Worm (Caenorhabditis elegans) whole organism, young adult: ENCODE results near the gene oac-58.

Source experiments
- B0019.2 ChIP-seq: fragments of 200-800 bp; sonication (Bioruptor generic); conservative IDR thresholded peaks from 2 replicates; pipeline ENCODE4 v1.3.6; 2022; ENCODE audit warnings: missing genetic modification reagents, missing genetic modification characterization, missing compliant biosample characterization
- B0336.3 ChIP-seq: fragments of 200-800 bp; sonication (Bioruptor generic); IDR thresholded peaks from 2 replicates; pipeline ENCODE4 v1.3.6; 2022; ENCODE audit warnings: missing genetic modification characterization, missing compliant biosample characterization
- C06A6.2 ChIP-seq: fragments of 200-800 bp; sonication (Bioruptor generic); conservative IDR thresholded peaks from 2 replicates; pipeline ENCODE4 v1.3.6; 2022; ENCODE audit warnings: missing genetic modification characterization, missing compliant biosample characterization
- D2030.7 ChIP-seq: fragments of 200-800 bp; sonication (Bioruptor generic); IDR thresholded peaks from 2 replicates; pipeline ENCODE4 v1.3.6; 2022; ENCODE audit warnings: missing genetic modification reagents, missing genetic modification characterization, missing compliant biosample characterization
- F22D6.2 ChIP-seq: sonication (generic microtip); optimal IDR thresholded peaks from 2 replicates; lab custom pipeline; 2016; ENCODE audit warnings: mild to moderate bottlenecking, missing genetic modification characterization, missing compliant biosample characterization
- F33H1.4 ChIP-seq: fragments of 200-800 bp; sonication (Bioruptor generic); IDR thresholded peaks from 2 replicates; pipeline ENCODE4 v1.3.6; 2022; ENCODE audit warnings: missing genetic modification reagents, missing genetic modification characterization, missing compliant biosample characterization
- F39B2.1 ChIP-seq: fragments of 200-800 bp; sonication (Bioruptor generic); IDR thresholded peaks from 2 replicates; pipeline ENCODE4 v1.3.6; 2022; ENCODE audit warnings: missing genetic modification reagents, missing genetic modification characterization, missing compliant biosample characterization
- F49E8.2 ChIP-seq: sonication (generic microtip); optimal IDR thresholded peaks from 3 replicates; lab custom pipeline; 2017; ENCODE audit warnings: missing genetic modification characterization, mild to moderate bottlenecking, missing compliant biosample characterization, antibody characterized with exemption, moderate library complexity; ENCODE audit not compliant: insufficient read depth
- F57C9.4 ChIP-seq: sonication (generic microtip); optimal IDR thresholded peaks from 2 replicates; lab custom pipeline; 2017; ENCODE audit warnings: mild to moderate bottlenecking, missing genetic modification characterization, missing compliant biosample characterization
- Y53G8AR.9 ChIP-seq: fragments of 200-800 bp; sonication (Bioruptor generic); conservative IDR thresholded peaks from 2 replicates; pipeline ENCODE4 v1.3.6; 2022; ENCODE audit warnings: missing genetic modification reagents, missing genetic modification characterization, missing compliant biosample characterization
- ZK185.1 ChIP-seq: sonication (generic microtip); optimal IDR thresholded peaks from 2 replicates; lab custom pipeline; 2016; ENCODE audit warnings: mild to moderate bottlenecking, missing genetic modification characterization, missing compliant biosample characterization; ENCODE audit not compliant: poor library complexity, severe bottlenecking
- akir-1 ChIP-seq: fragments of 200-800 bp; sonication (Bioruptor generic); optimal IDR thresholded peaks from 2 replicates; lab custom pipeline; 2018; ENCODE audit warnings: mild to moderate bottlenecking, missing genetic modification characterization, moderate library complexity, missing compliant biosample characterization
- attf-3 ChIP-seq: fragments of 200-800 bp; sonication (Bioruptor generic); conservative IDR thresholded peaks from 2 replicates; pipeline ENCODE4 v1.3.6; 2022; ENCODE audit warnings: missing genetic modification reagents, missing genetic modification characterization, missing compliant biosample characterization
- attf-6 ChIP-seq: fragments of 200-800 bp; sonication (Bioruptor generic); IDR thresholded peaks from 2 replicates; pipeline ENCODE4 v1.3.6; 2022; ENCODE audit warnings: missing genetic modification reagents, missing genetic modification characterization, missing compliant biosample characterization
- ccch-3 ChIP-seq: fragments of 200-800 bp; sonication (Bioruptor generic); optimal IDR thresholded peaks from 2 replicates; lab custom pipeline; 2018; ENCODE audit warnings: mild to moderate bottlenecking, missing genetic modification characterization, missing compliant biosample characterization
- cebp-1 ChIP-seq, 2 experiments: fragments of 200-800 bp in 1 of 2; sonication (Bioruptor generic) in 1 of 2; sonication (generic microtip) in 1 of 2; IDR thresholded peaks in 1 of 2; optimal IDR thresholded peaks in 1 of 2; 2 replicates each; pipeline versions ENCODE4 v1.3.6 to Lab custom; 2017 to 2022; ENCODE audit warnings: missing compliant biosample characterization in 2 of 2, missing genetic modification characterization in 2 of 2, mild to moderate bottlenecking in 1 of 2, missing genetic modification reagents in 1 of 2, moderate library complexity in 1 of 2
- cebp-2 ChIP-seq: fragments of 200-800 bp; sonication (Bioruptor generic); IDR thresholded peaks from 2 replicates; pipeline ENCODE4 v1.3.6; 2022; ENCODE audit warnings: missing genetic modification characterization, missing compliant biosample characterization
- ceh-40 ChIP-seq: fragments of 200-800 bp; sonication (Bioruptor generic); IDR thresholded peaks from 2 replicates; pipeline ENCODE4 v1.3.6; 2022; ENCODE audit warnings: missing genetic modification characterization, missing compliant biosample characterization
- ekl-4 ChIP-seq: fragments of 200-800 bp; sonication (Bioruptor generic); IDR thresholded peaks from 2 replicates; pipeline ENCODE4 v1.3.6; 2022; ENCODE audit warnings: missing genetic modification reagents, missing genetic modification characterization, missing compliant biosample characterization
- ets-4 ChIP-seq: fragments of 200-800 bp; sonication (Bioruptor generic); optimal IDR thresholded peaks from 2 replicates; lab custom pipeline; 2018; ENCODE audit warnings: mild to moderate bottlenecking, missing genetic modification characterization, missing compliant biosample characterization
- gei-17 ChIP-seq: fragments of 200-800 bp; sonication (Bioruptor generic); optimal IDR thresholded peaks from 2 replicates; lab custom pipeline; 2018; ENCODE audit warnings: mild to moderate bottlenecking, missing genetic modification characterization, missing compliant biosample characterization
- hlh-12 ChIP-seq: sonication (generic microtip); optimal IDR thresholded peaks from 2 replicates; lab custom pipeline; 2016; ENCODE audit warnings: missing genetic modification characterization, missing compliant biosample characterization
- hlh-26 ChIP-seq: fragments of 200-800 bp; sonication (Bioruptor generic); conservative IDR thresholded peaks from 2 replicates; pipeline ENCODE4 v1.3.6; 2022; ENCODE audit warnings: missing genetic modification reagents, missing genetic modification characterization, missing compliant biosample characterization
- hmg-1.2 ChIP-seq: fragments of 200-800 bp; sonication (Bioruptor generic); IDR thresholded peaks from 2 replicates; pipeline ENCODE4 v1.3.6; 2022; ENCODE audit warnings: missing genetic modification reagents, missing genetic modification characterization, missing compliant biosample characterization
- hsf-1 ChIP-seq: fragments of 200-800 bp; sonication (Bioruptor generic); IDR thresholded peaks from 2 replicates; pipeline ENCODE4 v1.3.6; 2022; ENCODE audit warnings: missing genetic modification reagents, missing genetic modification characterization, missing compliant biosample characterization
- lag-1 ChIP-seq: fragments of 200-800 bp; sonication (Bioruptor generic); IDR thresholded peaks from 2 replicates; pipeline ENCODE4 v1.3.6; 2022; ENCODE audit warnings: missing genetic modification reagents, missing genetic modification characterization, missing compliant biosample characterization
- lin-40 ChIP-seq: sonication (generic microtip); optimal IDR thresholded peaks from 2 replicates; lab custom pipeline; 2016; ENCODE audit warnings: missing genetic modification characterization, mild to moderate bottlenecking, missing compliant biosample characterization, missing genotype, missing genetic modification reagents
- lin-54 ChIP-seq: fragments of 200-800 bp; sonication (Bioruptor generic); optimal IDR thresholded peaks from 2 replicates; lab custom pipeline; 2018; ENCODE audit warnings: mild to moderate bottlenecking, missing genetic modification characterization, missing compliant biosample characterization
- lsy-27 ChIP-seq: sonication (generic microtip); optimal IDR thresholded peaks from 2 replicates; lab custom pipeline; 2017; ENCODE audit warnings: missing genetic modification characterization, mild to moderate bottlenecking, missing compliant biosample characterization, antibody characterized with exemption, missing genotype, borderline replicate concordance; ENCODE audit not compliant: insufficient read depth
- madf-3 ChIP-seq: fragments of 200-800 bp; sonication (Bioruptor generic); IDR thresholded peaks from 2 replicates; pipeline ENCODE4 v1.3.6; 2022; ENCODE audit warnings: missing genetic modification reagents, missing genetic modification characterization, missing compliant biosample characterization
- nfyb-1 ChIP-seq: fragments of 200-800 bp; sonication (Bioruptor generic); IDR thresholded peaks from 2 replicates; pipeline ENCODE4 v1.3.6; 2022; ENCODE audit warnings: missing genetic modification reagents, missing genetic modification characterization, missing compliant biosample characterization
- nhr-80 ChIP-seq: sonication (generic microtip); optimal IDR thresholded peaks from 2 replicates; lab custom pipeline; 2016; ENCODE audit warnings: missing genetic modification characterization, missing compliant biosample characterization
- pha-4 ChIP-seq: fragments of 150-350 bp; sonication (generic microtip); optimal IDR thresholded peaks from 2 replicates; lab custom pipeline; 2014; ENCODE audit warnings: missing biosample characterization, missing genetic modification reagents, missing genetic modification characterization
- rec-8 ChIP-seq, 2 experiments: sonication (generic microtip); optimal IDR thresholded peaks; 2 replicates each; lab custom pipeline; 2016; ENCODE audit warnings: mild to moderate bottlenecking in 2 of 2, missing genetic modification characterization in 2 of 2, missing genetic modification reagents in 2 of 2, missing genotype in 2 of 2, missing biosample characterization in 1 of 2, missing compliant biosample characterization in 1 of 2, moderate library complexity in 1 of 2
- repo-1 ChIP-seq: sonication (generic microtip); optimal IDR thresholded peaks from 2 replicates; lab custom pipeline; 2017; ENCODE audit warnings: mild to moderate bottlenecking, missing genetic modification characterization, missing compliant biosample characterization
- snpc-3.4 ChIP-seq: sonication (generic microtip); optimal IDR thresholded peaks from 2 replicates; lab custom pipeline; 2017; ENCODE audit warnings: missing genetic modification characterization, mild to moderate bottlenecking, missing compliant biosample characterization, antibody characterized with exemption, moderate library complexity, missing genotype, missing genetic modification reagents
- unc-130 ChIP-seq: sonication (generic microtip); optimal IDR thresholded peaks from 2 replicates; lab custom pipeline; 2016; ENCODE audit warnings: missing genetic modification reagents, missing genetic modification characterization, missing compliant biosample characterization
- unc-62 ChIP-seq: fragments of 150-350 bp; optimal IDR thresholded peaks from 2 replicates; lab custom pipeline; 2014; ENCODE audit warnings: missing biosample characterization, missing genetic modification reagents, missing genetic modification characterization
- ztf-18 ChIP-seq: sonication (generic microtip); optimal IDR thresholded peaks from 2 replicates; lab custom pipeline; 2016; ENCODE audit warnings: missing genotype, mild to moderate bottlenecking, missing genetic modification characterization, missing compliant biosample characterization
- ztf-25 ChIP-seq: fragments of 200-800 bp; sonication (Bioruptor generic); IDR thresholded peaks from 2 replicates; pipeline ENCODE4 v1.3.6; 2022; ENCODE audit warnings: missing genetic modification reagents, missing genetic modification characterization, missing compliant biosample characterization
- ztf-3 ChIP-seq: fragments of 200-800 bp; sonication (Bioruptor generic); optimal IDR thresholded peaks from 2 replicates; lab custom pipeline; 2018; ENCODE audit warnings: mild to moderate bottlenecking, missing genetic modification characterization, missing compliant biosample characterization

oac-58 gene

DNA sequence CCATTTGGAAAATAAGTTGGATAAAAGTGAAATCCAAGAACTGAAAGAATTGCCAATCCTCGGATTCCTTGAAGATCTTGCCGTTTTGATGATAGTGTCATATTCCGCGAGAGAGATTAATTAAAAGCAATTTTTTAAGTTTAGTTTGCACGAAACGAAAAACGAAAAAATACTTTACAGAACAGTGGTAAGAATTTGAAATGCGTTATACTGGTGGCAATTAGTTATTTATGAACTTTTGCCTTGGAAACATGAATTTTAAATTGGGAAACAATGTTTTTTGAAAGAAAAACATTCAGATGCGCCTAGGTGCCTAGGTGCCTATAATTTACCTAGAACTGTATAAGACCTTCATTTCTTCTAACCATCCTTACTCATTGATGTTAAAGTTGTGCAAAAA is 3.8 kb downstream of the oac-58 start, which contains the start of gene oac-57 (continued):
- TF ChIP-seq B0019.2 (no peak), F57C9.4 (no peak)

DNA sequence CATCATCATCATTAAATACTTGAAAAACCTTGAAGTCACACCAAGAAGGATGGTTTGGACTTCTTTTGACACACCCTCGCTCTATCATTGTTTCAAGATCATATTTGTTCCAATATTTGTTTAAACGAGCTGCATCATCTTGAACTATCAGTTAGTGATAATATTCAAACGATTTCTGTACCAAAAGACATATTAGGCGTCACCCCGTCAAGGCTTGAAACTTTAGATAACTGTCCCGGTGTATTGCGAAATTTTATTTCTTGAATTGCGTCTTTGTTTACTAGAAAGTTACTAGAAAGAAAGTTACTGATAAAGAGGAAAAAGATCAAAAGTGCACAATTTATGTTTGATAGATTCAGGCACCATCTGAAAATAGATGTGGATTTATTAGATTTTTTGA is 5.5 kb downstream of the oac-58 start:
- no peak for TF ChIP-seq F49E8.2
- no peak for TF ChIP-seq lin-54 (GFP tag; lab: Kevin White, UChicago)
- TF ChIP-seq rec-8 (tag; optimal IDR thresholded peaks at IDR 0.05; lab: Kevin White, UChicago), result no peak
- no peak for TF ChIP-seq hsf-1
- no peak for TF ChIP-seq ceh-40 (GFP tag; lab: Robert Waterston, UW)
- no peak for TF ChIP-seq hlh-12
- TF ChIP-seq nfyb-1 (GFP tag; lab: Robert Waterston, UW), result 0 out of 2 replicates have a peak, but pooled peaks have one; percentile 26
- TF ChIP-seq cebp-1 (GFP tag; IDR thresholded peaks at IDR 0.05; lab: Robert Waterston, UW), result peak; percentile 93
- TF ChIP-seq cebp-1 (tag; optimal IDR thresholded peaks at IDR 0.05; lab: Kevin White, UChicago), result peak; percentile 95
- TF ChIP-seq unc-62 (GFP tag; lab: Kevin White, UChicago), result peak; percentile 52
- TF ChIP-seq cebp-2 (GFP tag; lab: Robert Waterston, UW), result no peak
- TF ChIP-seq pha-4 (tag; lab: Kevin White, UChicago), result peak; percentile 29
- TF ChIP-seq B0336.3 (GFP tag; lab: Robert Waterston, UW), result no peak
- TF ChIP-seq ets-4 (GFP tag; lab: Kevin White, UChicago), result no peak
- TF ChIP-seq Y53G8AR.9 (GFP tag; lab: Robert Waterston, UW), result no peak
- peak; percentile 79 for TF ChIP-seq nhr-80 (tag; lab: Kevin White, UChicago)

DNA sequence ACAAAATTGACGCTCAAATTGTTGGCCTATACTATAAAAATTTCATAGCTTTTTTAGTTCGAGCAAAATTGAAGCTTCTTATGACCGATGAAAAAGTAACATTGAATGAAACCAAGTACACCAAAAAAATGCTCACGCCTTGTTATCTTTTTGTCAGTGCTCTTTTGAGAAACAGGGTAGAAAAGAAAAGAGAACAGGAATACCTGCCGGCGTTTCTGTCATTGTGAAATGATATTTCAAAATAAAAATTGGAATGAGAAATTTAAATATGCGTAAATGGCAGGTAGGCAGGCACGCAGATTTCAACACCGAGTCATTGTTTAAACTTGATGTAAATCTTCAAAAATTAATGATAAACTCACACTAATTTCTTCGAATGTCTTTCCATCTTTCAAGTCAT is 6.7 kb downstream of the oac-58 start:
- TF ChIP-seq nhr-80 (tag; lab: Kevin White, UChicago) (peak; percentile 71), cebp-1 (GFP tag; IDR thresholded peaks at IDR 0.05; lab: Robert Waterston, UW) (peak; percentile 53; the same call in 1 of the 2 replicates), cebp-1 (tag; optimal IDR thresholded peaks at IDR 0.05; lab: Kevin White, UChicago) (peak; percentile 76), snpc-3.4 (tag; lab: Kevin White, UChicago) (no peak)

- TF ChIP-seq repo-1, result no peak
- TF ChIP-seq cebp-1 (GFP tag; IDR thresholded peaks at IDR 0.05; lab: Robert Waterston, UW), result no peak
- TF ChIP-seq cebp-1 (tag; optimal IDR thresholded peaks at IDR 0.05; lab: Kevin White, UChicago), result peak; percentile 59
- TF ChIP-seq D2030.7 (GFP tag; lab: Robert Waterston, UW), result no peak
- no peak for TF ChIP-seq unc-130 (GFP tag; lab: Kevin White, UChicago)
- no peak for TF ChIP-seq attf-6 (GFP tag; lab: Robert Waterston, UW)
- TF ChIP-seq lag-1, result no peak
- no peak for TF ChIP-seq C06A6.2 (GFP tag; lab: Robert Waterston, UW)
- TF ChIP-seq hlh-26 (GFP tag; lab: Robert Waterston, UW), result no peak
- no peak for TF ChIP-seq F39B2.1
- TF ChIP-seq ztf-25, result no peak
- TF ChIP-seq nhr-80 (tag; lab: Kevin White, UChicago), result peak; percentile 66
Measured at ce11 chrIV:12302885-12303284, 8.6 kb downstream of the oac-58 start.

ce11 chrIV:12301161-12301560 is 10.3 kb downstream of the oac-58 start, which contains the start of gene oac-59:
Gene oac-59 (minus strand): TSS chrIV:12301261.
- TF ChIP-seq ekl-4 (GFP tag; lab: Robert Waterston, UW) (no peak), F33H1.4 (GFP tag; lab: Robert Waterston, UW) (no peak), lsy-27 (tag; lab: Kevin White, UChicago) (no peak), akir-1 (GFP tag; lab: Kevin White, UChicago) (no peak), Y53G8AR.9 (GFP tag; lab: Robert Waterston, UW) (no peak), F22D6.2 (tag; lab: Kevin White, UChicago) (no peak), ztf-18 (tag; lab: Kevin White, UChicago) (no peak), attf-3 (GFP tag; lab: Robert Waterston, UW) (no peak), attf-6 (GFP tag; lab: Robert Waterston, UW) (no peak), madf-3 (GFP tag; lab: Robert Waterston, UW) (no peak), ZK185.1 (no peak), F49E8.2 (no peak), gei-17 (GFP tag; lab: Kevin White, UChicago) (no peak), hmg-1.2 (no peak), ccch-3 (GFP tag; lab: Kevin White, UChicago) (no peak), ztf-3 (GFP tag; lab: Kevin White, UChicago) (no peak), lin-40 (tag; lab: Kevin White, UChicago) (no peak), F57C9.4 (no peak)
